Fruit fly (Drosophila melanogaster) whole organism, prepupa: ENCODE results near the gene Ptpa.
A peak's percentile ranks its signal among the peaks of the same experiment; 100 is the strongest.

Experiments used
- Blimp-1 ChIP-seq: fragments of 200-800 bp; sonication (Bioruptor generic); optimal IDR thresholded peaks from 3 replicates; lab custom pipeline; 2017; ENCODE audit warnings: missing biosample characterization, missing genetic modification characterization, mild to moderate bottlenecking, moderate library complexity, missing genetic modification reagents
- CG10631 ChIP-seq: fragments of 200-800 bp; sonication (Bioruptor generic); optimal IDR thresholded peaks from 2 replicates; lab custom pipeline; 2016; ENCODE audit warnings: missing biosample characterization, missing genetic modification characterization
- CG10669 ChIP-seq: fragments of 200-800 bp; sonication (Bioruptor generic); optimal IDR thresholded peaks from 3 replicates; lab custom pipeline; 2018; ENCODE audit warnings: missing biosample characterization, mild to moderate bottlenecking, missing genetic modification characterization, moderate library complexity
- CG11294 ChIP-seq: fragments of 200-800 bp; sonication (Bioruptor generic); IDR thresholded peaks from 2 replicates; pipeline ENCODE4 v1.3.6; 2022; ENCODE audit warnings: missing biosample characterization, missing genetic modification characterization
- CG11762 ChIP-seq: fragments of 200-800 bp; sonication (Bioruptor generic); optimal IDR thresholded peaks from 3 replicates; lab custom pipeline; 2016; ENCODE audit warnings: missing biosample characterization, missing genetic modification characterization; ENCODE audit not compliant: insufficient read depth
- CG11902 ChIP-seq: fragments of 200-800 bp; sonication (Bioruptor generic); optimal IDR thresholded peaks from 3 replicates; lab custom pipeline; 2016; ENCODE audit warnings: missing biosample characterization, missing genetic modification characterization
- CG15336 ChIP-seq: fragments of 200-800 bp; sonication (Bioruptor generic); IDR thresholded peaks from 2 replicates; pipeline ENCODE4 v1.3.6; 2022; ENCODE audit warnings: missing biosample characterization, missing genetic modification characterization
- CG3032 ChIP-seq: fragments of 200-800 bp; optimal IDR thresholded peaks from 2 replicates; lab custom pipeline; 2019; ENCODE audit warnings: missing biosample characterization, mild to moderate bottlenecking, missing genetic modification characterization, moderate library complexity
- CG31627 ChIP-seq: fragments of 200-800 bp; sonication (Bioruptor generic); optimal IDR thresholded peaks from 3 replicates; lab custom pipeline; 2016; ENCODE audit warnings: missing biosample characterization, missing genetic modification characterization
- CG32006 ChIP-seq: fragments of 200-800 bp; sonication (Bioruptor generic); optimal IDR thresholded peaks from 3 replicates; lab custom pipeline; 2017; ENCODE audit warnings: missing biosample characterization, mild to moderate bottlenecking, missing genetic modification characterization
- CG6163 ChIP-seq: fragments of 200-800 bp; sonication (Bioruptor generic); IDR thresholded peaks from 3 replicates; pipeline ENCODE4 v1.3.6; 2022; ENCODE audit warnings: missing biosample characterization, missing genetic modification characterization
- CG6276 ChIP-seq: fragments of 200-800 bp; sonication (Bioruptor generic); optimal IDR thresholded peaks from 2 replicates; lab custom pipeline; 2017; ENCODE audit warnings: missing biosample characterization, mild to moderate bottlenecking, missing genetic modification characterization
- CG6792 ChIP-seq: fragments of 200-800 bp; sonication (Bioruptor generic); optimal IDR thresholded peaks from 3 replicates; lab custom pipeline; 2016; ENCODE audit warnings: missing biosample characterization, missing genetic modification characterization
- CG6808 ChIP-seq: fragments of 200-800 bp; sonication (Bioruptor generic); optimal IDR thresholded peaks from 3 replicates; lab custom pipeline; 2017; ENCODE audit warnings: missing biosample characterization, missing genetic modification characterization, mild to moderate bottlenecking, moderate library complexity, missing genetic modification reagents
- CG6854 ChIP-seq: fragments of 200-800 bp; sonication (Bioruptor generic); optimal IDR thresholded peaks from 2 replicates; lab custom pipeline; 2017; ENCODE audit warnings: missing biosample characterization, mild to moderate bottlenecking, missing genetic modification characterization
- CG7368 ChIP-seq: fragments of 200-800 bp; sonication (Bioruptor generic); optimal IDR thresholded peaks from 3 replicates; lab custom pipeline; 2016; ENCODE audit warnings: missing biosample characterization, missing genetic modification characterization
- CG8319 ChIP-seq: fragments of 200-800 bp; sonication (Bioruptor generic); optimal IDR thresholded peaks from 3 replicates; lab custom pipeline; 2016; ENCODE audit warnings: missing biosample characterization, missing genetic modification characterization
- CG8632 ChIP-seq: fragments of 200-800 bp; sonication (Bioruptor generic); optimal IDR thresholded peaks from 3 replicates; lab custom pipeline; 2016; ENCODE audit warnings: missing biosample characterization, missing genetic modification characterization
- CG9139 ChIP-seq: fragments of 200-800 bp; sonication (Bioruptor generic); optimal IDR thresholded peaks from 3 replicates; lab custom pipeline; 2017; ENCODE audit warnings: missing biosample characterization, mild to moderate bottlenecking, missing genetic modification characterization
- Eip75B ChIP-seq: fragments of 200-800 bp; sonication (Bioruptor generic); optimal IDR thresholded peaks from 3 replicates; lab custom pipeline; 2016; ENCODE audit warnings: missing biosample characterization, missing genetic modification characterization
- Eip78C ChIP-seq: fragments of 200-800 bp; sonication (Bioruptor generic); peaks from one replicate; lab custom pipeline; 2016; ENCODE audit warnings: missing biosample characterization, missing genetic modification characterization
- Eip93F ChIP-seq: fragments of 200-800 bp; sonication (Bioruptor generic); optimal IDR thresholded peaks from 2 replicates; lab custom pipeline; 2016; ENCODE audit warnings: missing biosample characterization, mild to moderate bottlenecking, missing genetic modification characterization
- Ets21C ChIP-seq: fragments of 200-800 bp; sonication (Bioruptor generic); optimal IDR thresholded peaks from 3 replicates; lab custom pipeline; 2016; ENCODE audit warnings: missing biosample characterization, missing genetic modification characterization
- Ets96B ChIP-seq: fragments of 200-800 bp; optimal IDR thresholded peaks from 2 replicates; lab custom pipeline; 2019; ENCODE audit warnings: missing biosample characterization, mild to moderate bottlenecking, missing genetic modification characterization, moderate library complexity
- Gug ChIP-seq: fragments of 200-800 bp; sonication (Bioruptor generic); IDR thresholded peaks from 2 replicates; pipeline ENCODE4 v1.3.6; 2022; ENCODE audit warnings: missing biosample characterization, missing genetic modification characterization
- Hr4 ChIP-seq: fragments of 200-800 bp; sonication (Bioruptor generic); optimal IDR thresholded peaks from 3 replicates; lab custom pipeline; 2016; ENCODE audit warnings: missing biosample characterization, missing genetic modification characterization
- Lpt ChIP-seq: fragments of 200-800 bp; sonication (Bioruptor generic); optimal IDR thresholded peaks from 3 replicates; lab custom pipeline; 2016; ENCODE audit warnings: missing biosample characterization, missing genetic modification characterization
- OdsH ChIP-seq: fragments of 200-800 bp; sonication (Bioruptor generic); optimal IDR thresholded peaks from 3 replicates; lab custom pipeline; 2016; ENCODE audit warnings: missing biosample characterization, missing genetic modification characterization
- Smox ChIP-seq: fragments of 200-800 bp; sonication (Bioruptor generic); optimal IDR thresholded peaks from 3 replicates; lab custom pipeline; 2016; ENCODE audit warnings: missing biosample characterization, missing genetic modification characterization
- Sox14 ChIP-seq: fragments of 200-800 bp; sonication (Bioruptor generic); optimal IDR thresholded peaks from 3 replicates; lab custom pipeline; 2016; ENCODE audit warnings: missing biosample characterization, missing genetic modification characterization
- Sox15 ChIP-seq: fragments of 200-800 bp; sonication (Bioruptor generic); optimal IDR thresholded peaks from 3 replicates; lab custom pipeline; 2016; ENCODE audit warnings: missing biosample characterization, missing genetic modification characterization
- acj6 ChIP-seq: fragments of 200-800 bp; sonication (Bioruptor generic); optimal IDR thresholded peaks from 3 replicates; lab custom pipeline; 2016; ENCODE audit warnings: missing biosample characterization, missing genetic modification characterization
- dsx ChIP-seq: fragments of 200-800 bp; optimal IDR thresholded peaks from 3 replicates; lab custom pipeline; 2019; ENCODE audit warnings: missing biosample characterization, mild to moderate bottlenecking, missing genetic modification characterization, moderate library complexity; ENCODE audit not compliant: poor library complexity, severe bottlenecking
- eg ChIP-seq: fragments of 200-800 bp; sonication (Bioruptor generic); IDR thresholded peaks from 3 replicates; pipeline ENCODE4 v1.3.6; 2022; ENCODE audit warnings: missing biosample characterization, missing genetic modification characterization
- esn ChIP-seq: fragments of 200-800 bp; sonication (Bioruptor generic); optimal IDR thresholded peaks from 2 replicates; lab custom pipeline; 2016; ENCODE audit warnings: missing biosample characterization, mild to moderate bottlenecking, missing genetic modification characterization, moderate library complexity
- fd85E ChIP-seq: fragments of 200-800 bp; sonication (Bioruptor generic); optimal IDR thresholded peaks from 3 replicates; lab custom pipeline; 2016; ENCODE audit warnings: missing biosample characterization, missing genetic modification characterization
- fkh ChIP-seq: fragments of 200-800 bp; sonication (Bioruptor generic); optimal IDR thresholded peaks from 3 replicates; lab custom pipeline; 2017; ENCODE audit warnings: missing biosample characterization, mild to moderate bottlenecking, missing genetic modification characterization, moderate library complexity
- pdm3 ChIP-seq: fragments of 200-800 bp; sonication (Bioruptor generic); optimal IDR thresholded peaks from 3 replicates; lab custom pipeline; 2016; ENCODE audit warnings: missing biosample characterization, missing genetic modification characterization
- salr ChIP-seq, 2 experiments: fragments of 200-800 bp; sonication (Bioruptor generic); optimal IDR thresholded peaks; 3 replicates each; lab custom pipeline; 2016 to 2018; ENCODE audit warnings: missing biosample characterization in 2 of 2, missing genetic modification characterization in 2 of 2, mild to moderate bottlenecking in 1 of 2
- spab ChIP-seq: fragments of 200-800 bp; sonication (Bioruptor generic); optimal IDR thresholded peaks from 2 replicates; lab custom pipeline; 2017; ENCODE audit warnings: missing biosample characterization, mild to moderate bottlenecking, missing genetic modification characterization, missing genetic modification reagents
- ss ChIP-seq, 2 experiments: fragments of 200-800 bp; sonication (Bioruptor generic); optimal IDR thresholded peaks; 2 replicates in 1 of 2; 3 replicates in 1 of 2; lab custom pipeline; 2017 to 2018; ENCODE audit warnings: mild to moderate bottlenecking in 2 of 2, missing biosample characterization in 2 of 2, missing genetic modification characterization in 2 of 2, moderate library complexity in 1 of 2
- svp ChIP-seq: fragments of 200-800 bp; sonication (Bioruptor generic); peaks from one replicate; lab custom pipeline; 2016; ENCODE audit warnings: missing biosample characterization, missing genetic modification characterization
- vri ChIP-seq: fragments of 200-800 bp; sonication (Bioruptor generic); optimal IDR thresholded peaks from 3 replicates; lab custom pipeline; 2016; ENCODE audit warnings: missing biosample characterization, mild to moderate bottlenecking, missing genetic modification characterization

Gene Ptpa

dm6 chr2L:3338566-3339215 lies 38.1 kb upstream of the Ptpa start (continued):
- TF ChIP-seq spab (GFP tag; lab: Kevin White, UChicago) = peak; percentile 66
- peak; percentile 88 for TF ChIP-seq svp (GFP tag; lab: Kevin White, UChicago)
- TF ChIP-seq OdsH (GFP tag; lab: Kevin White, UChicago) = peak; percentile 91
- TF ChIP-seq CG11902 (GFP tag; lab: Kevin White, UChicago) = peak; percentile 64
- peak; percentile 89 for TF ChIP-seq Lpt (GFP tag; lab: Kevin White, UChicago)
- peak; percentile 68 for TF ChIP-seq Ets96B
- TF ChIP-seq CG15336 (GFP tag; lab: Robert Waterston, UW) = peak; percentile 92
- TF ChIP-seq CG6792 (GFP tag; lab: Kevin White, UChicago) = peak; percentile 84
- peak; percentile 81 for TF ChIP-seq Eip93F (GFP tag; lab: Kevin White, UChicago)
- TF ChIP-seq ss (GFP tag; optimal IDR thresholded peaks at IDR 0.05; lab: Kevin White, UChicago) = peak; percentile 54 to 71
- TF ChIP-seq CG9139 (GFP tag; lab: Kevin White, UChicago) = peak; percentile 64
- TF ChIP-seq CG6808 (GFP tag; lab: Kevin White, UChicago) = peak; percentile 70
- TF ChIP-seq fkh (GFP tag; lab: Kevin White, UChicago) = no peak
- peak; percentile 94 for TF ChIP-seq Hr4 (GFP tag; lab: Kevin White, UChicago)
- TF ChIP-seq CG6276 (GFP tag; lab: Kevin White, UChicago) = peak; percentile 91
- TF ChIP-seq CG3032 (tag; lab: Kevin White, UChicago) = peak; percentile 72
- TF ChIP-seq CG8319 (GFP tag; lab: Kevin White, UChicago) = peak; percentile 67
- peak; percentile 86 for TF ChIP-seq Eip75B (GFP tag; lab: Kevin White, UChicago)
- TF ChIP-seq CG32006 = peak; percentile 91
- peak; percentile 75 for TF ChIP-seq Smox (GFP tag; lab: Kevin White, UChicago)
- peak; percentile 71 for TF ChIP-seq Ets21C (GFP tag; lab: Kevin White, UChicago)
- TF ChIP-seq Eip78C = peak; percentile 95
- TF ChIP-seq pdm3 (GFP tag; lab: Kevin White, UChicago) = peak; percentile 89
- TF ChIP-seq Blimp-1 (GFP tag; lab: Kevin White, UChicago) = no peak
- TF ChIP-seq acj6 (GFP tag; lab: Kevin White, UChicago) = peak; percentile 88
- TF ChIP-seq fd85E (GFP tag; lab: Kevin White, UChicago) = peak; percentile 19
- TF ChIP-seq, all 60 proteins: peak for 57

dm6 chr2L:3339420-3339819 lies 37.4 kb upstream of the Ptpa start:
- TF ChIP-seq esn (GFP tag; lab: Kevin White, UChicago) = no peak
- 0 out of 2 replicates have a peak, but pooled peaks have one; percentile 7 for TF ChIP-seq CG15336 (GFP tag; lab: Robert Waterston, UW)
- no peak for TF ChIP-seq Sox15
- no peak for TF ChIP-seq Hr4 (GFP tag; lab: Kevin White, UChicago)
- no peak for TF ChIP-seq CG10669 (GFP tag; lab: Kevin White, UChicago)
- TF ChIP-seq salr (GFP tag; optimal IDR thresholded peaks at IDR 0.05; lab: Kevin White, UChicago) = no peak
- peak; percentile 56 for TF ChIP-seq Blimp-1 (GFP tag; lab: Kevin White, UChicago)
- peak; percentile 9 for TF ChIP-seq CG6808 (GFP tag; lab: Kevin White, UChicago)
- TF ChIP-seq CG10631 (GFP tag; lab: Kevin White, UChicago) = no peak
- TF ChIP-seq Eip93F (GFP tag; lab: Kevin White, UChicago) = no peak
- TF ChIP-seq Ets96B = no peak
- no peak for TF ChIP-seq CG11294 (GFP tag; lab: Robert Waterston, UW)
- TF ChIP-seq CG8632 (GFP tag; lab: Kevin White, UChicago) = no peak
- TF ChIP-seq eg = peak; percentile 42; the same call in 1 of the 3 replicates
- TF ChIP-seq Sox14 = peak; percentile 57
- peak; percentile 50; the same call in 2 of the 3 replicates for TF ChIP-seq CG6163 (GFP tag; lab: Robert Waterston, UW)
- TF ChIP-seq Lpt (GFP tag; lab: Kevin White, UChicago) = peak; percentile 49
- no peak for TF ChIP-seq CG11762 (GFP tag; lab: Kevin White, UChicago)
- peak; percentile 96 for TF ChIP-seq svp (GFP tag; lab: Kevin White, UChicago)
- TF ChIP-seq ss (GFP tag; optimal IDR thresholded peaks at IDR 0.05; lab: Kevin White, UChicago) = peak in 1 of 2 experiments; percentile 84
- no peak for TF ChIP-seq vri (GFP tag; lab: Kevin White, UChicago)
- TF ChIP-seq CG3032 (tag; lab: Kevin White, UChicago) = no peak
- TF ChIP-seq fkh (GFP tag; lab: Kevin White, UChicago) = peak; percentile 87
- no peak for TF ChIP-seq CG7368
- TF ChIP-seq CG32006 = no peak
- peak; percentile 26 for TF ChIP-seq CG6854 (GFP tag; lab: Kevin White, UChicago)
- no peak for TF ChIP-seq CG31627 (GFP tag; lab: Kevin White, UChicago)
- peak; percentile 77 for TF ChIP-seq dsx (GFP tag; lab: Kevin White, UChicago)
- TF ChIP-seq Gug (GFP tag; lab: Robert Waterston, UW) = peak; percentile 37; the same call in 1 of the 2 replicates
